Worm (Caenorhabditis elegans) whole organism, early embryonic: Measurements from ENCODE around the gene pals-34.

Experiments used
- B0310.2 ChIP-seq: sonication (generic microtip); optimal IDR thresholded peaks from 2 replicates; lab custom pipeline; 2016; ENCODE audit warnings: mild to moderate bottlenecking, missing genetic modification characterization, missing compliant biosample characterization
- F13C5.2 ChIP-seq: sonication (generic microtip); optimal IDR thresholded peaks from 2 replicates; lab custom pipeline; 2017; ENCODE audit warnings: mild to moderate bottlenecking, missing genetic modification characterization, inconsistent platforms, missing compliant biosample characterization
- aly-1 ChIP-seq: sonication (generic microtip); optimal IDR thresholded peaks from 2 replicates; lab custom pipeline; 2016; ENCODE audit warnings: missing genetic modification characterization, missing compliant biosample characterization
- ama-1 ChIP-seq: fragments of 150-350 bp; optimal IDR thresholded peaks from 2 replicates; lab custom pipeline; 2014
- ceh-13 ChIP-seq: fragments of 200-800 bp; sonication (Bioruptor generic); optimal IDR thresholded peaks from 2 replicates; lab custom pipeline; 2018; ENCODE audit warnings: mild to moderate bottlenecking, missing genetic modification characterization, missing compliant biosample characterization
- ceh-36 ChIP-seq: sonication (generic microtip); optimal IDR thresholded peaks from 2 replicates; lab custom pipeline; 2016; ENCODE audit warnings: missing genetic modification characterization, inconsistent platforms, missing compliant biosample characterization
- ets-7 ChIP-seq: sonication (generic microtip); optimal IDR thresholded peaks from 2 replicates; lab custom pipeline; 2016; ENCODE audit warnings: missing genotype, missing genetic modification characterization, missing compliant biosample characterization
- flt-1 ChIP-seq: fragments of 200-800 bp; sonication (Bioruptor generic); IDR thresholded peaks from 2 replicates; pipeline ENCODE4 v1.3.6; 2022; ENCODE audit warnings: missing genetic modification characterization, missing compliant biosample characterization
- hmbx-1 ChIP-seq: sonication (generic microtip); optimal IDR thresholded peaks from 2 replicates; lab custom pipeline; 2016; ENCODE audit warnings: mild to moderate bottlenecking, missing genetic modification characterization, missing compliant biosample characterization
- hmg-4 ChIP-seq: fragments of 200-800 bp; sonication (Bioruptor generic); optimal IDR thresholded peaks from 2 replicates; lab custom pipeline; 2018; ENCODE audit warnings: mild to moderate bottlenecking, missing genetic modification characterization, missing compliant biosample characterization
- hnd-1 ChIP-seq: sonication (generic microtip); optimal IDR thresholded peaks from 2 replicates; lab custom pipeline; 2016; ENCODE audit warnings: missing genetic modification characterization, missing compliant biosample characterization
- pes-1 ChIP-seq: fragments of 200-800 bp; sonication (Bioruptor generic); IDR thresholded peaks from 2 replicates; pipeline ENCODE4 v1.3.6; 2022; ENCODE audit warnings: missing genetic modification reagents, missing genetic modification characterization, missing compliant biosample characterization
- scrt-1 ChIP-seq: fragments of 200-800 bp; sonication (Bioruptor generic); IDR thresholded peaks from 2 replicates; pipeline ENCODE4 v1.3.6; 2022; ENCODE audit warnings: missing genetic modification characterization, missing compliant biosample characterization
- sea-1 ChIP-seq: fragments of 200-800 bp; sonication (Bioruptor generic); conservative IDR thresholded peaks from 2 replicates; pipeline ENCODE4 v1.3.6; 2022; ENCODE audit warnings: missing genetic modification characterization, missing compliant biosample characterization
- tbx-11 ChIP-seq: fragments of 200-800 bp; sonication (Bioruptor generic); IDR thresholded peaks from 2 replicates; pipeline ENCODE4 v1.3.6; 2022; ENCODE audit warnings: missing genetic modification characterization, missing compliant biosample characterization
- tbx-37 ChIP-seq: fragments of 200-800 bp; sonication (Bioruptor generic); conservative IDR thresholded peaks from 2 replicates; pipeline ENCODE4 v1.3.6; 2022; ENCODE audit warnings: missing genetic modification reagents, missing genetic modification characterization, missing compliant biosample characterization

The pals-34 gene

ce11 chrV:7983381-7984052 is 27.2 kb upstream of the pals-34 start, which contains the start of the genes natb-1 and abhd-12:
Gene natb-1, minus strand, starts transcription at chrV:7983431.
Gene abhd-12, plus strand, starts transcription at chrV:7983879.
- TF ChIP-seq B0310.2 (tag; lab: Kevin White, UChicago) (no peak), aly-1 (tag; lab: Kevin White, UChicago) (no peak), hnd-1 (tag; lab: Kevin White, UChicago) (no peak), F13C5.2 (tag; lab: Kevin White, UChicago) (no peak), flt-1 (GFP tag; lab: Robert Waterston, UW) (no peak), hmg-4 (GFP tag; lab: Kevin White, UChicago) (no peak), ets-7 (tag; lab: Kevin White, UChicago) (no peak)

- no peak for TF ChIP-seq hnd-1 (tag; lab: Kevin White, UChicago)
- TF ChIP-seq ceh-36 (tag; lab: Kevin White, UChicago): no peak
- TF ChIP-seq sea-1 (GFP tag; lab: Robert Waterston, UW): no peak
- no peak for TF ChIP-seq F13C5.2 (tag; lab: Kevin White, UChicago)
- no peak for TF ChIP-seq pes-1 (GFP tag; lab: Robert Waterston, UW)
These were observed 24.8 kb upstream of the pals-34 start, which contains the start of gene F26D11.1 for ce11 chrV:7980993-7981595. Gene F26D11.1, plus strand, starts transcription at chrV:7981545.

- TF ChIP-seq hnd-1 (tag; lab: Kevin White, UChicago) (no peak), ceh-13 (GFP tag; lab: Kevin White, UChicago) (no peak), tbx-11 (no peak), hmbx-1 (no peak), ama-1 (lab: Kevin White, UChicago) (no peak), ets-7 (tag; lab: Kevin White, UChicago) (no peak), ceh-36 (tag; lab: Kevin White, UChicago) (no peak), scrt-1 (GFP tag; lab: Robert Waterston, UW) (no peak), B0310.2 (tag; lab: Kevin White, UChicago) (no peak), sea-1 (GFP tag; lab: Robert Waterston, UW) (no peak), tbx-37 (no peak), hmg-4 (GFP tag; lab: Kevin White, UChicago) (no peak), flt-1 (GFP tag; lab: Robert Waterston, UW) (no peak), aly-1 (tag; lab: Kevin White, UChicago) (no peak)
These were observed 24.2 kb upstream of the pals-34 start for ce11 chrV:7980370-7980987.

ce11 chrV:7978798-7979197 is 22.5 kb upstream of the pals-34 start:
- TF ChIP-seq ceh-13 (GFP tag; lab: Kevin White, UChicago) (no peak), ceh-36 (tag; lab: Kevin White, UChicago) (peak; percentile 17), B0310.2 (tag; lab: Kevin White, UChicago) (peak; percentile 74), hmg-4 (GFP tag; lab: Kevin White, UChicago) (peak; percentile 87), F13C5.2 (tag; lab: Kevin White, UChicago) (peak; percentile 38), sea-1 (GFP tag; lab: Robert Waterston, UW) (peak; percentile 40; the same call in 1 of the 2 replicates)

ce11 chrV:7977701-7978461 is 21.6 kb upstream of the pals-34 start, which contains the start of gene let-413:
Gene let-413, minus strand, starts transcription at chrV:7977776.
- no peak for TF ChIP-seq tbx-11
- peak; percentile 21 for TF ChIP-seq aly-1 (tag; lab: Kevin White, UChicago)
- no peak for TF ChIP-seq scrt-1 (GFP tag; lab: Robert Waterston, UW)
- TF ChIP-seq tbx-37: no peak
- no peak for TF ChIP-seq B0310.2 (tag; lab: Kevin White, UChicago)

ce11 chrV:7971376-7971775 is 15.1 kb upstream of the pals-34 start:
- no peak for TF ChIP-seq ceh-36 (tag; lab: Kevin White, UChicago)
- no peak for TF ChIP-seq scrt-1 (GFP tag; lab: Robert Waterston, UW)
- TF ChIP-seq tbx-37: no peak
- TF ChIP-seq ceh-13 (GFP tag; lab: Kevin White, UChicago): no peak
- TF ChIP-seq hnd-1 (tag; lab: Kevin White, UChicago): no peak
- TF ChIP-seq tbx-11: no peak
- no peak for TF ChIP-seq aly-1 (tag; lab: Kevin White, UChicago)
- TF ChIP-seq ets-7 (tag; lab: Kevin White, UChicago): no peak
- no peak for TF ChIP-seq pes-1 (GFP tag; lab: Robert Waterston, UW)
- no peak for TF ChIP-seq hmbx-1
- no peak for TF ChIP-seq hmg-4 (GFP tag; lab: Kevin White, UChicago)
- no peak for TF ChIP-seq F13C5.2 (tag; lab: Kevin White, UChicago)
- TF ChIP-seq B0310.2 (tag; lab: Kevin White, UChicago): no peak
- TF ChIP-seq sea-1 (GFP tag; lab: Robert Waterston, UW): no peak

ce11 chrV:7970519-7970918 is 14.2 kb upstream of the pals-34 start:
- no peak for TF ChIP-seq ceh-13 (GFP tag; lab: Kevin White, UChicago)
